Worm (Caenorhabditis elegans) whole organism, late embryonic: ENCODE results near the gene eif-1.

Experiments used
- C08G9.2 ChIP-seq: sonication (generic microtip); optimal IDR thresholded peaks from 2 replicates; lab custom pipeline; 2016; ENCODE audit warnings: mild to moderate bottlenecking, missing genetic modification characterization, moderate library complexity, missing compliant biosample characterization
- F13H6.1 ChIP-seq: sonication (generic microtip); optimal IDR thresholded peaks from 2 replicates; lab custom pipeline; 2016; ENCODE audit warnings: missing genetic modification characterization, missing compliant biosample characterization
- K09A11.1 ChIP-seq: sonication (generic microtip); optimal IDR thresholded peaks from 2 replicates; lab custom pipeline; 2017; ENCODE audit warnings: antibody characterized with exemption, mild to moderate bottlenecking, missing genetic modification characterization, missing compliant biosample characterization; ENCODE audit not compliant: insufficient read depth
- T23F11.4 ChIP-seq: fragments of 200-800 bp; sonication (Bioruptor generic); optimal IDR thresholded peaks from 2 replicates; lab custom pipeline; 2018; ENCODE audit warnings: mild to moderate bottlenecking, missing genetic modification characterization, missing compliant biosample characterization
- ceh-14 ChIP-seq: sonication (generic microtip); optimal IDR thresholded peaks from 2 replicates; lab custom pipeline; 2016; ENCODE audit warnings: missing genotype, missing genetic modification characterization, missing compliant biosample characterization
- ceh-2 ChIP-seq: sonication (generic microtip); optimal IDR thresholded peaks from 2 replicates; lab custom pipeline; 2016; ENCODE audit warnings: missing genotype, missing genetic modification characterization, missing compliant biosample characterization
- ceh-22 ChIP-seq: sonication (generic microtip); optimal IDR thresholded peaks from 2 replicates; lab custom pipeline; 2017; ENCODE audit warnings: missing biosample characterization, missing genetic modification characterization
- ceh-30 ChIP-seq: fragments of 150-350 bp; optimal IDR thresholded peaks from 2 replicates; lab custom pipeline; 2014; ENCODE audit warnings: missing biosample characterization, missing genetic modification characterization
- ceh-45 ChIP-seq: fragments of 200-800 bp; sonication (Bioruptor generic); IDR thresholded peaks from 2 replicates; pipeline ENCODE4 v1.3.6; 2022; ENCODE audit warnings: missing genetic modification reagents, missing genetic modification characterization, missing compliant biosample characterization
- ceh-48 ChIP-seq: sonication (generic microtip); optimal IDR thresholded peaks from 2 replicates; lab custom pipeline; 2016; ENCODE audit warnings: missing genetic modification characterization, inconsistent platforms, missing compliant biosample characterization
- elt-4 ChIP-seq: sonication (generic microtip); optimal IDR thresholded peaks from 2 replicates; lab custom pipeline; 2016; ENCODE audit warnings: missing genetic modification characterization, missing compliant biosample characterization
- ets-4 ChIP-seq: sonication (generic microtip); optimal IDR thresholded peaks from 2 replicates; lab custom pipeline; 2016; ENCODE audit warnings: missing genetic modification characterization, missing compliant biosample characterization
- eyg-1 ChIP-seq: sonication (generic microtip); optimal IDR thresholded peaks from 2 replicates; lab custom pipeline; 2016; ENCODE audit warnings: missing genotype, missing genetic modification characterization, missing compliant biosample characterization
- fax-1 ChIP-seq: sonication (generic microtip); optimal IDR thresholded peaks from 2 replicates; lab custom pipeline; 2016; ENCODE audit warnings: missing genotype, missing genetic modification characterization, missing compliant biosample characterization
- fkh-10 ChIP-seq: fragments of 150-350 bp; optimal IDR thresholded peaks from 2 replicates; lab custom pipeline; 2014; ENCODE audit warnings: missing biosample characterization, missing genetic modification reagents, missing genetic modification characterization
- fkh-6 ChIP-seq: sonication (generic microtip); optimal IDR thresholded peaks from 2 replicates; lab custom pipeline; 2016; ENCODE audit warnings: missing genetic modification characterization, missing compliant biosample characterization
- hlh-13 ChIP-seq: fragments of 200-800 bp; sonication (Bioruptor generic); optimal IDR thresholded peaks from 2 replicates; lab custom pipeline; 2018; ENCODE audit warnings: mild to moderate bottlenecking, missing genetic modification characterization, missing compliant biosample characterization
- hlh-30 ChIP-seq: sonication (generic microtip); optimal IDR thresholded peaks from 2 replicates; lab custom pipeline; 2017; ENCODE audit warnings: antibody characterized with exemption, missing genetic modification characterization, missing compliant biosample characterization; ENCODE audit not compliant: insufficient read depth
- hlh-6 ChIP-seq: sonication (generic microtip); optimal IDR thresholded peaks from 2 replicates; lab custom pipeline; 2016; ENCODE audit warnings: missing genotype, missing genetic modification characterization, missing compliant biosample characterization
- lin-11 ChIP-seq: fragments of 200-800 bp; sonication (Bioruptor generic); optimal IDR thresholded peaks from 2 replicates; lab custom pipeline; 2018; ENCODE audit warnings: mild to moderate bottlenecking, missing genetic modification characterization, missing compliant biosample characterization
- nfya-1 ChIP-seq: sonication (generic microtip); optimal IDR thresholded peaks from 2 replicates; lab custom pipeline; 2017; ENCODE audit warnings: missing genetic modification characterization, mild to moderate bottlenecking, missing compliant biosample characterization, antibody characterized with exemption, moderate library complexity
- nhr-11 ChIP-seq: fragments of 150-350 bp; optimal IDR thresholded peaks from 2 replicates; lab custom pipeline; 2014; ENCODE audit warnings: missing biosample characterization, missing genetic modification characterization
- nhr-232 ChIP-seq: sonication (generic microtip); optimal IDR thresholded peaks from 2 replicates; lab custom pipeline; 2016; ENCODE audit warnings: missing genetic modification characterization, missing compliant biosample characterization
- npax-4 ChIP-seq: sonication (generic microtip); optimal IDR thresholded peaks from 2 replicates; lab custom pipeline; 2016; ENCODE audit warnings: missing genetic modification characterization, missing compliant biosample characterization
- pat-9 ChIP-seq: fragments of 200-800 bp; sonication (Bioruptor generic); optimal IDR thresholded peaks from 2 replicates; lab custom pipeline; 2018; ENCODE audit warnings: mild to moderate bottlenecking, missing genetic modification characterization, moderate library complexity, missing compliant biosample characterization
- pha-4 ChIP-seq: fragments of 150-350 bp; optimal IDR thresholded peaks from 2 replicates; lab custom pipeline; 2018; ENCODE audit warnings: missing biosample characterization, missing genetic modification reagents, missing genetic modification characterization
- pros-1 ChIP-seq: fragments of 150-350 bp; optimal IDR thresholded peaks from 2 replicates; lab custom pipeline; 2014; ENCODE audit warnings: missing biosample characterization, missing genetic modification reagents, missing genetic modification characterization
- ref-2 ChIP-seq: sonication (generic microtip); optimal IDR thresholded peaks from 2 replicates; lab custom pipeline; 2016; ENCODE audit warnings: missing genetic modification characterization, missing compliant biosample characterization
- sdc-2 ChIP-seq: sonication (generic microtip); optimal IDR thresholded peaks from 2 replicates; lab custom pipeline; 2016; ENCODE audit warnings: missing genotype, missing genetic modification characterization, missing compliant biosample characterization
- sox-2 ChIP-seq: fragments of 200-800 bp; sonication (Bioruptor generic); IDR thresholded peaks from 2 replicates; pipeline ENCODE4 v1.3.6; 2022; ENCODE audit warnings: missing genetic modification reagents, missing genetic modification characterization, missing compliant biosample characterization
- sox-4 ChIP-seq: sonication (generic microtip); optimal IDR thresholded peaks from 2 replicates; lab custom pipeline; 2017; ENCODE audit warnings: mild to moderate bottlenecking, missing genetic modification characterization, inconsistent platforms, missing compliant biosample characterization
- syd-9 ChIP-seq: sonication (generic microtip); optimal IDR thresholded peaks from 2 replicates; lab custom pipeline; 2016; ENCODE audit warnings: mild to moderate bottlenecking, missing genetic modification characterization, moderate library complexity, missing compliant biosample characterization
- tbx-2 ChIP-seq: sonication (generic microtip); optimal IDR thresholded peaks from 2 replicates; lab custom pipeline; 2016; ENCODE audit warnings: missing genetic modification characterization, missing compliant biosample characterization
- tbx-7 ChIP-seq: sonication (generic microtip); optimal IDR thresholded peaks from 2 replicates; lab custom pipeline; 2016; ENCODE audit warnings: missing genotype, missing genetic modification characterization, missing compliant biosample characterization
- unc-3 ChIP-seq, 2 experiments: fragments of 200-800 bp in 1 of 2; sonication (Bioruptor generic) in 1 of 2; sonication (generic microtip) in 1 of 2; conservative IDR thresholded peaks in 1 of 2; optimal IDR thresholded peaks in 1 of 2; 2 replicates each; pipeline versions ENCODE4 v1.3.6 to Lab custom; 2016 to 2022; ENCODE audit warnings: missing compliant biosample characterization in 2 of 2, missing genetic modification characterization in 2 of 2, missing genetic modification reagents in 1 of 2
- unc-42 ChIP-seq: sonication (generic microtip); optimal IDR thresholded peaks from 2 replicates; lab custom pipeline; 2016; ENCODE audit warnings: missing genotype, missing genetic modification characterization, missing compliant biosample characterization
- unc-55 ChIP-seq: sonication (generic microtip); optimal IDR thresholded peaks from 2 replicates; lab custom pipeline; 2017; ENCODE audit warnings: missing biosample characterization, missing genetic modification reagents, missing genetic modification characterization
- zip-5 ChIP-seq: sonication (generic microtip); optimal IDR thresholded peaks from 2 replicates; lab custom pipeline; 2016; ENCODE audit warnings: missing genetic modification characterization, missing compliant biosample characterization

eif-1 gene

DNA sequence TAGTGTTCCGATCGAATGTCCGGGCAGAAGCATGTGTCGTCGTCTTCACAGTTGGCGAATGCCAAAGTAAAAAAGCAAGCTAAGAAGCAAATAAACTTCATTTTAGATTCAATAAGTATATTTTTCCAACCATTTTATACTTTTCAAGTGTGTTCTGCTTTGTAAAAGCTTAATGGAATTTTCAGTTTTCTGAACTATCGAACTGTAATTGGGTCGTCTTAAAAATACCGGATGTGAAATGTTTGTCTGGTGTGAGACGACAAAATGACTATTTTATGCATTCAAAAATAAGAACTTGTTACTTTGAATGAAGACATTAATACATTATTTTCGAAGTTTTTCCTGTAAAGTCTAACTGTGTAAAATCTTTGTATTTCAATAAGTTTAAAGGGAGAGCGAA is 5.3 kb upstream of the eif-1 start, which contains the start of gene F59A6.11:
F59A6.11 (minus strand) TSS at position 101 of the 400 bp plus-strand sequence.
- TF ChIP-seq npax-4 (tag; lab: Kevin White, UChicago): no peak
- TF ChIP-seq ceh-30 (tag; lab: Kevin White, UChicago): no peak
- TF ChIP-seq fax-1 (tag; lab: Kevin White, UChicago): no peak
- no peak for TF ChIP-seq syd-9
- no peak for TF ChIP-seq T23F11.4 (GFP tag; lab: Kevin White, UChicago)
- TF ChIP-seq fkh-10 (GFP tag; lab: Kevin White, UChicago): no peak
- TF ChIP-seq hlh-13 (GFP tag; lab: Kevin White, UChicago): no peak
- TF ChIP-seq sox-4: no peak
- TF ChIP-seq elt-4: no peak
- TF ChIP-seq tbx-7 (tag; lab: Kevin White, UChicago): no peak
- no peak for TF ChIP-seq pat-9 (tag; lab: Kevin White, UChicago)
- no peak for TF ChIP-seq nhr-232
- TF ChIP-seq ets-4 (tag; lab: Kevin White, UChicago): no peak
- no peak for TF ChIP-seq C08G9.2 (tag; lab: Kevin White, UChicago)
- no peak for TF ChIP-seq sdc-2 (tag; lab: Kevin White, UChicago)
- TF ChIP-seq pros-1 (tag; lab: Kevin White, UChicago): no peak
- TF ChIP-seq ceh-22 (tag; lab: Kevin White, UChicago): no peak
- no peak for TF ChIP-seq eyg-1 (tag; lab: Kevin White, UChicago)
- no peak for TF ChIP-seq unc-3 (GFP tag; conservative IDR thresholded peaks at IDR 0.05; lab: Robert Waterston, UW)
- TF ChIP-seq unc-3 (tag; optimal IDR thresholded peaks at IDR 0.05; lab: Kevin White, UChicago): no peak
- TF ChIP-seq, all 69 proteins: peak for 0

DNA sequence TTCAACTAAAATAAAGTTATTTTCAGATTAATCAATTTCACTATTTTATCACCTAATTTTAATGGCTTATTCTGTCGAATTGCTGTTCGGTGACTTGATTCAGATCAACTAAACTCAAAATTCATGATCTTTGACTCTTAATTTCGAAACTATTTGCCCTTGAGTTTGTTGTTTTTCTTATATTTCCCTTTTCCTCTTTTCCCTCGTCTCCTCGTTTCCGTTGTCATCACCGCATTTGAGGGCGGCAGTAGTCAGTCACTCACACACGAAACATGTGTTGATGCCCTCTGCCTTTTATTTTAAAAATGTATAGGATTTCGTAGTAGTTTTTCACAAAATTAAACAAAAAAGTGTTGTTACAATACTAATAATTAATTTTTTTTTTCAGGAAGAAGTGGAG is 1.6 kb upstream of the eif-1 start, which contains the start of gene rnh-1.0:
rnh-1.0 (plus strand) TSS at position 389 of the 400 bp plus-strand sequence.
- TF ChIP-seq unc-42 (tag; lab: Kevin White, UChicago) (no peak), unc-55 (peak; percentile 31)

DNA sequence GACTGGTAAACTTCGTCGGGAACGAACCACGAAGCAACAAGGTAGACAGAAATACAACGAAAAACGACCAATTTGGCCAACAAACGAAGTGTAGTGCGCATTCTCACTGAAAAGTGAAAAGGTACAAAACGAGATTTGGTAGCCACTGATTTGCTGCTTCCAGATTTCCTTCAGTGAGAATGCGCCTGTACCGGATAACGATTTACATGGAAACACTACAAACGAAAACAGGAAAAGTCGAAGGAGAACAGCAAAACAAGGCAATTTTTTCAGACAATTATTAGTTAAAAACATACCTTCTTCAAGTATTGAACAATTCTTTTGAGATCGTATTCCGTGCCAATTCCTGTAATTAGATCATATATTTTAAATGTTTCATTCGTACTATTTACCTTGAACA is 403 bp downstream of the eif-1 start, which contains the start of gene pigb-1:
pigb-1 (minus strand) TSS at position 101 of the 400 bp plus-strand sequence.
- TF ChIP-seq F13H6.1 (tag; lab: Kevin White, UChicago): no peak
- no peak for TF ChIP-seq ceh-14 (tag; lab: Kevin White, UChicago)
- TF ChIP-seq ceh-48 (tag; lab: Kevin White, UChicago): no peak
- no peak for TF ChIP-seq ref-2
- TF ChIP-seq lin-11 (tag; lab: Kevin White, UChicago): no peak
- no peak for TF ChIP-seq ceh-2 (tag; lab: Kevin White, UChicago)
- no peak for TF ChIP-seq unc-55
- no peak for TF ChIP-seq pros-1 (tag; lab: Kevin White, UChicago)
- no peak for TF ChIP-seq ceh-45 (GFP tag; lab: Robert Waterston, UW)
- no peak for TF ChIP-seq nhr-11 (tag; lab: Kevin White, UChicago)
- no peak for TF ChIP-seq sox-2 (GFP tag; lab: Robert Waterston, UW)
- no peak for TF ChIP-seq tbx-7 (tag; lab: Kevin White, UChicago)
- TF ChIP-seq nfya-1 (tag; lab: Kevin White, UChicago): no peak
- TF ChIP-seq eyg-1 (tag; lab: Kevin White, UChicago): no peak
- TF ChIP-seq sox-4: no peak
- no peak for TF ChIP-seq ceh-30 (tag; lab: Kevin White, UChicago)
- no peak for TF ChIP-seq syd-9
- no peak for TF ChIP-seq unc-3 (GFP tag; conservative IDR thresholded peaks at IDR 0.05; lab: Robert Waterston, UW)
- no peak for TF ChIP-seq unc-3 (tag; optimal IDR thresholded peaks at IDR 0.05; lab: Kevin White, UChicago)
- TF ChIP-seq fkh-6 (tag; lab: Kevin White, UChicago): no peak

DNA sequence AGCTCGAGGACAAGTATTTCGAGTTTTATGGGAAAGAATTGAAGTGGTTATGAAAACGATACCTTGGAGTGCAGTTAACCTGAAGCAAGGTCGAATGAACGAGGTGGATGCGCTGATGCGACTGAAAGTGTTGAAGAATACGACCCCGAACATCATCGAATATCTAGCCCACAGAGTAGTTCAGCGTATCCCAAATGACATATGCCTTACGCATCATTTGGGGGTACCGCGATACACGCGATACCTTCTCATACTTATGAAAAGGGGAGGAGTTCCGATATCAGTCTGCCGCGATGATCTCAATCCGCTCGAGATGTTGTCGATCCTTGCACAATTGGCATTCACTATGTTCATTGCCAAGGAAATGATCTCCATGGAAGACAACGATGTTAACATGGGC is 3.6 kb downstream of the eif-1 start, which contains the start of gene T27F7.12:
T27F7.12 (plus strand) TSS at position 301 of the 400 bp plus-strand sequence.
- TF ChIP-seq ceh-14 (tag; lab: Kevin White, UChicago) (no peak), tbx-2 (tag; lab: Kevin White, UChicago) (no peak), tbx-7 (tag; lab: Kevin White, UChicago) (no peak), ceh-30 (tag; lab: Kevin White, UChicago) (no peak), hlh-6 (tag; lab: Kevin White, UChicago) (no peak), hlh-30 (no peak), zip-5 (tag; lab: Kevin White, UChicago) (no peak), K09A11.1 (tag; lab: Kevin White, UChicago) (no peak), pha-4 (no peak), fax-1 (tag; lab: Kevin White, UChicago) (no peak), ceh-2 (tag; lab: Kevin White, UChicago) (no peak)
- TF ChIP-seq, all 69 proteins: peak for 0
